Worm (Caenorhabditis elegans): Measurements from ENCODE around the gene sdz-28.

Gene sdz-28

DNA sequence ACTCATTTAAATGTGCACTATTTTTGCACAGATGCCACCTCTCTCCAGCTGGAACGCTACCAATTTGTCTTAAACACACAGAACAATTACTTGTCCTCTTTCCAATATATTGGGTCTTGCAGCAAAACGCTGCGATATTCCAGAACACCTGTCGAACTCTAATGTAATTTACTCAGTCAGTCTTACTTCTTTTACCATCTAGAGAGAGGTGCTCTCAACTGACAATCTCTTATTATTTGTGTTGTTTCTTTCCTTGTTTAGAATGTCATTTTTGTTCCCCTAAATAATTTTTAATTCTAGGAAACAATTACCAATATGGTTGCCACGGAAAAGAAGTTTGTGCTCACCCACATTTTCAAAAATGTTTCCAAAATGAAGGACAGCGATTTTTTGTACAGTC is at the start of gene sdz-28:
Gene sdz-28 (plus strand): TSS at position 301 of the 400 bp plus-strand sequence.
- TF ChIP-seq ceh-82 (tag; optimal IDR thresholded peaks at IDR 0.05): no peak
- TF ChIP-seq sox-4 (tag; optimal IDR thresholded peaks at IDR 0.05): no peak
- TF ChIP-seq pqm-1 (tag; optimal IDR thresholded peaks at IDR 0.05): no peak
- TF ChIP-seq tlp-1 (tag; optimal IDR thresholded peaks at IDR 0.05): no peak
- TF ChIP-seq lin-15B (tag; optimal IDR thresholded peaks at IDR 0.05): no peak

DNA sequence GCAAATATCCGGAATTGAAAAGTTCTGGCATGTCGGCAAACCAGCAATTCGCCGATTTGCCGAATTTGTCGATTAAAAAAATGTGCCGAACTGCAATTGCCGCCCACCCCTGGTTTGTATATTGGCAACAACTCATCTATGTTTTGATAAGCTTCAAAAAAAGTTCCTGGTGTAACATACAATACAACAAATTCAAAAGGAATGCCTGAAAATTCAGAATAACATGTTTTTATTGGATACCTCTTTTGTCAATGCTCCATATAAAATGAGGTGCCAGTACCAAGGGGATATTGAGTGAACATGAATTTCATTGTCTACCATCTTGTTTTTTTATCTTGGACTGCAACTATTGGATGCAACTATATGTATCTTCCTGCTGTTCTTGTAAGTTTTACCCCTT is 49.6 kb upstream of the sdz-28 start, which contains the start of gene T16A1.4:
Gene T16A1.4 (plus strand): TSS at position 301 of the 400 bp plus-strand sequence.
- TF ChIP-seq isw-1 (GFP tag; IDR thresholded peaks at IDR 0.05) (no peak), mab-9 (GFP tag; IDR thresholded peaks at IDR 0.05) (no peak), unc-62 (GFP tag; optimal IDR thresholded peaks at IDR 0.05) (no peak), fkh-10 (GFP tag; optimal IDR thresholded peaks at IDR 0.05) (no peak), alr-1 (tag; optimal IDR thresholded peaks at IDR 0.05; ENCODE audit: borderline replicate concordance) (no peak), dpl-1 (GFP tag; optimal IDR thresholded peaks at IDR 0.05) (no peak), nhr-84 (tag; optimal IDR thresholded peaks at IDR 0.05) (no peak), lin-13 (GFP tag; optimal IDR thresholded peaks at IDR 0.05) (no peak), nhr-85 (tag) (no peak), xbp-1 (tag; optimal IDR thresholded peaks at IDR 0.05) (no peak), pag-3 (tag; optimal IDR thresholded peaks at IDR 0.05; ENCODE audit: borderline replicate concordance, insufficient read depth) (no peak), unc-130 (tag; optimal IDR thresholded peaks at IDR 0.05) (no peak), ets-5 (GFP tag; IDR thresholded peaks at IDR 0.05) (no peak), nhr-237 (tag; optimal IDR thresholded peaks at IDR 0.05) (no peak), ztf-4 (tag; optimal IDR thresholded peaks at IDR 0.05) (no peak), efl-3 (GFP tag; optimal IDR thresholded peaks at IDR 0.05) (no peak), aha-1 (tag; optimal IDR thresholded peaks at IDR 0.05) (no peak), egl-27 (tag; optimal IDR thresholded peaks at IDR 0.05) (no peak), ceh-82 (tag; optimal IDR thresholded peaks at IDR 0.05) (no peak)

DNA sequence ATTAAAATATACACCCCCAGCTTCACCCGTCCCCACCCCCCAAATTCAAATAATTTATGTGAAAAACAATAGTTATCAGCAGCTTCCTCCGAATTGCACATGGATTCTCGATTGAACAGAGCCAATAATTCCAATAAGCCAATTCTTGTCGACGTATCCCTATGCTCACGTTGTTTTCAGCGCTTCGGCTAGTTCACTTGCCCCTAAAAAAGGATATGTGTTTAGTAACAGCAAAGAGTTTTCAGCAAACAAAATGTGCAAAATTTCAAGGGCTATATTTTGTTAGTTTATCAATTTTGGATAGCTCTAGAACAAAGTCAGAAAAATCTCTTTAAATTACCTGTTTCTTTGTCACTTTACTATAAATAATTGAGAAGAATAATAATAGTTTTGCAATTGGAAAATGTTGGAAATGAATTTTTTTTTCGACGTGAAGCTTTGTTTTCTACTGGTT is 47.1 kb upstream of the sdz-28 start, which contains the start of the genes T16A1.5 and fbxc-49:
Gene T16A1.5 (minus strand): TSS at position 101 of the 454 bp plus-strand sequence.
Gene fbxc-49 (plus strand): TSS at position 404 of the 454 bp plus-strand sequence.
- TF ChIP-seq nhr-11 (tag; optimal IDR thresholded peaks at IDR 0.05): no peak
- TF ChIP-seq ceh-88 (GFP tag; IDR thresholded peaks at IDR 0.05): no peak
- no peak for TF ChIP-seq ztf-4 (tag; optimal IDR thresholded peaks at IDR 0.05)
- TF ChIP-seq ceh-90 (tag; optimal IDR thresholded peaks at IDR 0.05): no peak
- TF ChIP-seq irx-1 (tag; optimal IDR thresholded peaks at IDR 0.05): no peak
- no peak for TF ChIP-seq sptf-1 (tag; optimal IDR thresholded peaks at IDR 0.05)
- TF ChIP-seq snpc-4 (tag; optimal IDR thresholded peaks at IDR 0.05): no peak
- TF ChIP-seq lin-14 (GFP tag; optimal IDR thresholded peaks at IDR 0.05): no peak
- no peak for TF ChIP-seq ets-5 (GFP tag; IDR thresholded peaks at IDR 0.05)
- no peak for TF ChIP-seq nhr-71 (tag; optimal IDR thresholded peaks at IDR 0.05)
- TF ChIP-seq nhr-90 (tag; optimal IDR thresholded peaks at IDR 0.05; ENCODE audit: poor library complexity): no peak
- no peak for TF ChIP-seq C16A3.4 (tag; optimal IDR thresholded peaks at IDR 0.05)

DNA sequence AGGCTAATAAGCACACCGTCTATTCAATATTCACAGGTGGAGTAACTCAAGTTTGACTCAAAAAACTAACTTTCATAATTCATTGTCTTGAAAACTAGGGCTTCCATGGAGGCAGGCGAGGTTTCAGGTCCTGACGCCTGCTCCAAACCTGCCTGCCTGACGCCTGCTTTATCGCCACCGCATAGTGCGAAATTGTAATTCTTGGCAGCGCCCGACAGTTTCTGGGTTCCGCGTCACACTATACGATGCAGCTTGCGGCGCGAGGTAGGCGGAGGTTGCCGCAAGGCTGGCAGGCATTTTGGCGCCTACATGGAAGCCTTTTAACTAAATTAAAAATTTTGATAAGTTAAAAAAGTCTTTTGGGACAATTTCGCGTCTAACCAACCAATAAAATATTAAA is 43.7 kb upstream of the sdz-28 start:
- TF ChIP-seq skn-1 (tag; optimal IDR thresholded peaks at IDR 0.05): no peak
- no peak for TF ChIP-seq zip-4 (GFP tag; optimal IDR thresholded peaks at IDR 0.05)
- no peak for TF ChIP-seq lin-14 (GFP tag; optimal IDR thresholded peaks at IDR 0.05)
- no peak for TF ChIP-seq mab-9 (GFP tag; IDR thresholded peaks at IDR 0.05)
- TF ChIP-seq ceh-82 (tag; optimal IDR thresholded peaks at IDR 0.05): no peak
- TF ChIP-seq fkh-4 (tag; optimal IDR thresholded peaks at IDR 0.05; ENCODE audit: borderline replicate concordance): no peak
- no peak for TF ChIP-seq nhr-77 (tag; optimal IDR thresholded peaks at IDR 0.05)
- TF ChIP-seq elt-3 (tag; optimal IDR thresholded peaks at IDR 0.05): no peak
- TF ChIP-seq lir-3 (tag; optimal IDR thresholded peaks at IDR 0.05; ENCODE audit: poor library complexity): no peak
- TF ChIP-seq zag-1 (tag; optimal IDR thresholded peaks at IDR 0.05): no peak
- TF ChIP-seq vab-15 (tag; optimal IDR thresholded peaks at IDR 0.05): no peak
- no peak for TF ChIP-seq nhr-76 (tag; optimal IDR thresholded peaks at IDR 0.05)
- TF ChIP-seq ztf-11 (tag; optimal IDR thresholded peaks at IDR 0.05): no peak
- no peak for TF ChIP-seq tlp-1 (tag; optimal IDR thresholded peaks at IDR 0.05)
- no peak for TF ChIP-seq unc-62 (GFP tag; optimal IDR thresholded peaks at IDR 0.05)
- no peak for TF ChIP-seq sup-37 (GFP tag; optimal IDR thresholded peaks at IDR 0.05)

Data from whole organism, L1 larva.